Fruit fly (Drosophila melanogaster): ENCODE measurements around the gene IFT54.

Gene IFT54

DNA sequence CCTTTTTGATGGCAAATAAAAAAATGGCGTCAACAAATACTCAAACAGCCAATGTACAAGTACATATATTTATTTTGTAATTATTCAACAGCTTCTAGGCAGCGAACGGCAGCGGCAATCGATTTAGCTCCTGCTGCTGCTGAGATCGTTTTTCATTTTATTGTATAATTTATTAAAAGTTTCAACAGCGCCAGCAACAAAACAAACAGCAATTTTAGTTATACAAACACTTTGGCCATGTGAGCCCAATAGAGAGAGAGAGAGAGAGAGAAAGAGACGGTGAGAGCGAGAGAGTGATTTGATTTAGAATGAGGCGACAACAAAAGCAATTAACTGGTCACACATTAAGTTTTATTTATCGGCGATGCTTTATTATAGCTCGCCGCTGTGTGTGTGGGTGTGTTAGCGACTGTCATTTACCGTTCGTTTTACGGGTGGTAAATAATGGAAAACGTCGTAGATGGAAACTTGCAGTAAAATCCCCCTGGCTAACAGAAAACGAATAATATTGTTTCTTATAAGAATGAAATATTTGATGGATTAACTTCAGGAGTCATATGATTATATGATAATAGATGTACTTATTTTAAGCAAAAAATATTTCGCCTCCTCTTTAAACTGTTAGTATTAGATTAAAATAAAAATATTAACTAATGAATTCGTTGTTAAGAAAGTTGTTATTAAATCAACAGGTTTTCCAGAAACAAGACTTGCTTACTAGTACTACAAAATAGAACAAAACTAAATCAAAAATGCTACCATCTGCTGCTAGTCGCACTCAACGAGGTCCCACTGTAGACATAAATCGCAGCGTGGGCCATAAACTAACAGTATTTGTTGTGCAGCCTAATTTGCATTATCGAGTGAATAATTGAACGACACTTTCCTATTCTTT is 16.9 kb upstream of the IFT54 start:
- TF ChIP-seq noc (tag; optimal IDR thresholded peaks at IDR 0.05) = peak; percentile 56

DNA sequence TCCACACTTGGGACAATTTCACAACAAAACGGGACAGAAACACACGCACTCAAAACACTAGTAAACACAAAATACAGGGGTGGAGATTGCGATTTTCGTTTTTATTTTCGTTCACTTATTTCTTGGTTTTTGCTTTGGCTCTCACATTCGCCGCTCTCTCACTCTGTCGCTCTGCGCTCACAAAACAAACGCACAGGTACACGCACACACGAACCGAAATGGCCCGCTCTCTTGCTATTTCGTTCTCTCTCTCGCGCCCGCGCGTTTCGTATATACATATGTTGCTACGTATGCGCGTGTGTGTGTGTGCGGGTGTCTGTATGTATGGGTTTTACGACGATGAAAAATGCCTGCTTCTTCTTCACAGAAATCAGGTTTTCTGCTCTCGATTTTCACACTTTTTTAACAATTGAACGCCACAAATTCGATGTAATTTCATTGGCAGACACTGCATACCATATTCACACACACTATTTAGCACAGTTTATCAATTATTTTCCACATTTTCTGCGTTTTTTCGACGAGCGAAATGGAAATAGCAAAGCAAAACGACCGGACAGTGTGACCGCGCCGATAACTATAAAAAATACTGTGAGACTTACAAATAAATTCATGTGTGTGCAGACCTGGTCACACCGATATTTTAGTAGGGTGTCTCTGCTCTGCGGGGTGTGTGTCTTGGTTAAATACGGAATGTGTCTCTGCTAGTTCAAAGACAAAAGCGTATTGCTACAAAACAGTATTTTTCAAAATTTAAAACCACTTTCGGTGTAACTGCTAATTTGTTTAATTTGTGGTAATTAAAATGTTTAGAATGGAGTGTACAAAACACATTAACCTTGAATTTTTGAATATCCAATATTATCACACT is 15.7 kb upstream of the IFT54 start, which contains the start of gene trx:
Gene trx (minus strand): TSS at position 584 of the 871 bp plus-strand sequence.
- peak; percentile 5 for TF ChIP-seq noc (tag; optimal IDR thresholded peaks at IDR 0.05)

DNA sequence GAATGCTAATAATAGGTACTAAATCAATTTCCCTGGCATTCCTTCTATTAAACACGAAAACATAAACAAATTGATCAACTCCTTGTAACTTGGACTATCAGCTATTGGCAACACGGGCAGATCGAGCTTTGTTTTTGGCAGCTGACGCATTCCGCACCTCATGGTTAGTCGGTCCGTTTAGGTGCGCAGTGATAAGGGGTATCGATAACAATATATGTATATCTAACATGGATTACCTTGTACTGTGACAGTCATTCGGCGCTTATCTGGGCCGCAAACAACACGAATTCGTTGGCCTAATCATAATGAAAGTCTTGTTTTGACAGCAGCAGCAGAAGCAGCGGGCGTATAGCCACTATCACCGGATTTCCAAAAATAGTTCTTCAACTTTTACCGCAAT is 14.2 kb upstream of the IFT54 start:
- no peak for TF ChIP-seq noc (tag; optimal IDR thresholded peaks at IDR 0.05)

DNA sequence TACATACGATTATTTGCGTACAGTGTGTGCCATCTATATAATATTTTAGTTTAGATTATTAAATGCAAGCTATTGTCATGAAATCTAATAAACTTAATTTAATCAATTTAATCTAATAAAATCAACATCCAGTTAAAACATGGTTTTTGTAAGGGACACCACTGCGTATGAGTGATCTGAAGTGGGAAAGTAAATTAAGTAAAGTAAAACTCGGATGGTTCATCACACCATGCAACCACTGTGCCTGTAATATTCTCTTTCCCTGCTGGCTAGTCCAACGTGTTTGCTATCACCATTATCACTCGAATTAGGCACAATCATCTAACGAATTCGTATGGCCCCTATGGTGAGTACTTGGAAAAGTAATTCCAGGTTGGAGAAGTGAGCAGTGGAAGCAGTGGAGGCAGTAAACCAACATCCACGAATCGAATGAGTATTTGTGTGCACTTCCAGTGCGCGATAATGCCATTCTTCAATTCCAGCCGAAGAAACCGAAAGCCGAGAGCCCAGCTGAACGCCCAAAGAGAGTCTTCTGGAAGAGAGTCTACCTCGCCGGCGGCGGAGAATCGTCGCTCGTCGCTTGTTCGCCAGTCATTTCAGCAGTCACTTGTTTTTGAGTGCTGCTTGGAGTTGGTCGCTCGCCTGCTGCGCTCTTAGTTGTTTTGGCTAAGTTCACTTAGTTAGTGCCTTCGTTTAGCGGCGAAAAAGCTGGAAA is 13.4 kb upstream of the IFT54 start, which contains the start of gene red:
Gene red (plus strand): TSS at position 403 of the 715 bp plus-strand sequence.
- peak; percentile 94 for TF ChIP-seq noc (tag; optimal IDR thresholded peaks at IDR 0.05)

DNA sequence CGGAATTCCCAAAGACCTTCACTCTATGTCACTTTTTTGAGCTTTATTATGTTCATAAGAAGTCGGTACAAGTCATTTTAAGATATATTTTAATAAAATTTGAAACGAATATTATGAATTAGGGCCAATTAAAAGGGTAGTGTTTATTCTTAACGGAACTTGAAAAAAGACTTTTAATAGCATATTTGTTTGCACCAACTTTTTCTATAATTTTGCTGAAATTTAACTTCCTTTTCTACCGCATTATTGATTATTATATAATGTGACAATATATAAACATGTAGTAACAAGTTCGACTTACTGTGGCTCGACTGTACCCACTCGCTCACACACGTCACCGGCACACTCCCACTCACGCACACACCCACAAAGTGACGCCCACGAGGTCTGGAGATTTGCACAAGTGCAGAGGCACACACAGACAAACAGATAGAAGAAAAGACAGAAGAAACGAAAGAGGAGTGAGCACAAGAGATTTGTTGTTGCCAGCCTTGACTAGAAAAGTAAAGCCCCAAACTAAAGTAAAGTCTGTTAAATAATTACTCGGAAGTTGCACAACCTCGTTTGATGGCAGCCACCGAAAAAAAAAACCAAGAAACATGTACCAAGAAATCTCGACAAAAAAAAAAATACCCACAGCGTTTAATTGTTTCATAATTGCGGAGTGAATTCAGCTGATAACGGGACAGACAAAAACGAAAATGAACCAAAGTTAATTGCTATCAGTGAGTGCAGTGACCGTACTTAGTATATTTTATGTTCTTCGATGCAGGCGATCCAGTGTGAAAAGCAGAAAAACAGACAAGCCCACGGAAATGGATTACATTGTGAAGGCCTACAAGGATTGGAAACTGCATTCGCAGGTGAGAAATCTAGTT is 12.0 kb upstream of the IFT54 start:
- peak; percentile 72 for TF ChIP-seq noc (tag; optimal IDR thresholded peaks at IDR 0.05)

DNA sequence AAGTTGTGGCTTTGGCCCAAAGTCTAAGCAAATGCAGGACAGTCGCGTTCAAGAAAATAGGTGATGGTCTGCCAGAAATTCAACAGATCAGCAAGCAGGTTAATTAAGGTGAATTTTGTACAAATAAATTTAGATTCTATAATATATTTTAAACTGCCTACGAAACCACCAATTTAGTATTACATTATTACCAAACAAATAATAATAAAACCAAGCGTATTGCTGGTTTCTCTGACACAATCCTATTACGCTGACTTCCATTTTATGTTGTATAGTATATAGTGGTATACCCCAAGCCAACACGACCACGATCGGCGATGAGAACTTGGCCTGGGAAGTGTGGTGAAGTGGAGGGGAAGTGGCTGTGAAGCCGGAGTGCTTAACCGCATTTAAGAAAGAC is 10.8 kb upstream of the IFT54 start:
- peak; percentile 89 for TF ChIP-seq noc (tag; optimal IDR thresholded peaks at IDR 0.05)

DNA sequence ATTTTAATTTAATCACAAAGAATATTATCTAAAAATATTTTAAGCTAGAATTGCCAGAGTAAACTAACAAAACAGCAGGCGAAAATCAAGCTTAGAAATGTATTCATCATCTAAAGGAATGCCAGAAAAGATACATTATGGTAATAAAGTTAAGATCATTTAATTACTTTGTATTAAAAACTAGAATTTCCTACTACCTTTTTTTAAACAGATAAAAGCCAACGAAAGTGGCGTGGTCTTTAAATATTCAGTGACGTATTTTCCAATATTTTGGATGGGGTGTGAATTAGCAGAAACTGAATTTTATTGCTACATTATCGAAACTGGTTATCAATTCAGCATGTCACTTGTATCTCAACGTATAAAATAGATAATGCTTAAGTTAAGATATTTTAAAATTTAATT is 9.9 kb upstream of the IFT54 start:
- no peak for TF ChIP-seq noc (tag; optimal IDR thresholded peaks at IDR 0.05)

DNA sequence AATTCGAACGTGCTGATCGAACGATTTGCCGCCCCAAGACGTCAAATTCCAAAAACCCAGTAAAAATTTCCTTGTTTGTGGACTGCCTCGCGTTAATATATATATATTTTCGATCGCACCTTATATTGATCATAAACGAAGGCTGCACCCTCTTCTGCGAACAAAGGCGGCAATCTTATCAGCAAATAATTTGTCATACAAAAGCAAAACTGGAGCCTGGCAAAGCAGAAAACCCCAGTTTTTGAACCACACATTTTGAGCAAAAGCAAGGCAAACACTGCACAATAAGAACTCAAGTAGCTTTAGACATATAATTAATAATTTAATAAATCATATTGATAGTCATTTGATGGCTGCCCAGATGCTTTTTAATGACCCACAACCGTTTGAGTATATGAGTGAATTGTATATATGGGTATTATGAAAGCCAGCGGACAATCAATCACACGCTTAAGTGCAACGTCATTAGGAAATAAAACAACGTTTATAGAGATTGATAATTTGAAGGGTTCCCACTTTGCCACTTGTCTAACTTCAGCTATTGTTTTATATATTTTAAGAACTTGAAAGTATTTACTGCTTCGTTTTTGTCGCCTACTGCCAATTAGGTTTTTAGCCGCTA is 7.7 kb upstream of the IFT54 start:
- TF ChIP-seq noc (tag; optimal IDR thresholded peaks at IDR 0.05) = peak; percentile 29

DNA sequence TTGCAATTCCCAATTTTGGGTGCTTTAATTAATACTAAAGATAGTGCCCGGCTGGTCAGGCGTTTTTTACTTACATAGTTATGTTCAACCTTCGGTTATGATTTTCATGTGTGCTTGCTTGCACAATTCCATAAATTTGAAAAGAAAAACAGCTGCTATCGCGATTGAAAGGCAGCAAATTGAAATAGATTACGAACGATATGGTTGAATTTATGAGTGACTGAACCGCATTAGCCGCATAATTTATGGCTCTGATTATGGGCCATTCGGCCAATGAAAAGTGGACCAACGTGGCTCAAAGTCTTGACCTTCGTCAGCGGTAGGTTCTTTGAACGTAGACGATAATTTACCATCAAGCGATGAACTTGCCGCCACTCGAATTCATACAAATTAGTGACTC is 6.1 kb upstream of the IFT54 start:
- peak; percentile 61 for TF ChIP-seq noc (tag; optimal IDR thresholded peaks at IDR 0.05)

DNA sequence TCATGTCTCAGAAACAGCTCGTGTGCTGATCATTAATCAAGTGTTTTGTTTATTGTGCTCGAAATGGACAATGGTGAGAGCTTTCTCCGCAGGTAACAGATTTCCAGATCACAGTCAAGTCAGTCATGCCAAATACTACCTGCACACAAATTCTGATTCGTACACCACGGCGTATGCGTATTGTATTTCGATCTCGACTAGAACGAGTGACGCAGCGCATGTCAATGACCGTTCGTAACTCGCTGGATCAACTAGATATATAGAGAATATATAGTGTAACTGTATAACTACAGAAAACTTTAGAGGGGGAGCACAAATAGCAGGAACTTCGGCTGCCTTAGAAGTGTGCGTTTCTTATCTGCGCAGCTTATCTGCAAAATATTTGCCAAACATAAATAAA is 5.5 kb upstream of the IFT54 start:
- no peak for TF ChIP-seq noc (tag; optimal IDR thresholded peaks at IDR 0.05)

DNA sequence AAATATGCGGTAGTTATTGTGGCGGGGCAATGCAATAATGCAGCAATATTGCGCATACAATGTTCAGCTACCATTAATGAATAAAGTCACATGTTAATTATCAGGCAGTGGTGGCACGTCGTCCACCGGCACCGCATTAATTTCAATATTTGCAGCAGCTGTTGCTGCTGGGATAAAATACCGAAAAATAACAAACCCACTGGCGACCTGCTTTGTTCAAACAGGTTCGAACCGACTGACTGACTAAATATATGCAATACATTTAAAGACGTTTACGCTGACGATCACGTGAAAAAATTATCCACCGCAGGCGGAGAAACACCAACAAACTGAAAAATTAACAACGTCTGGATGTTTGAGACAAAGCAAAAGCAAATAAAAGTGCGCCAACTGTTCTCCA is 4.7 kb upstream of the IFT54 start:
- no peak for TF ChIP-seq noc (tag; optimal IDR thresholded peaks at IDR 0.05)

DNA sequence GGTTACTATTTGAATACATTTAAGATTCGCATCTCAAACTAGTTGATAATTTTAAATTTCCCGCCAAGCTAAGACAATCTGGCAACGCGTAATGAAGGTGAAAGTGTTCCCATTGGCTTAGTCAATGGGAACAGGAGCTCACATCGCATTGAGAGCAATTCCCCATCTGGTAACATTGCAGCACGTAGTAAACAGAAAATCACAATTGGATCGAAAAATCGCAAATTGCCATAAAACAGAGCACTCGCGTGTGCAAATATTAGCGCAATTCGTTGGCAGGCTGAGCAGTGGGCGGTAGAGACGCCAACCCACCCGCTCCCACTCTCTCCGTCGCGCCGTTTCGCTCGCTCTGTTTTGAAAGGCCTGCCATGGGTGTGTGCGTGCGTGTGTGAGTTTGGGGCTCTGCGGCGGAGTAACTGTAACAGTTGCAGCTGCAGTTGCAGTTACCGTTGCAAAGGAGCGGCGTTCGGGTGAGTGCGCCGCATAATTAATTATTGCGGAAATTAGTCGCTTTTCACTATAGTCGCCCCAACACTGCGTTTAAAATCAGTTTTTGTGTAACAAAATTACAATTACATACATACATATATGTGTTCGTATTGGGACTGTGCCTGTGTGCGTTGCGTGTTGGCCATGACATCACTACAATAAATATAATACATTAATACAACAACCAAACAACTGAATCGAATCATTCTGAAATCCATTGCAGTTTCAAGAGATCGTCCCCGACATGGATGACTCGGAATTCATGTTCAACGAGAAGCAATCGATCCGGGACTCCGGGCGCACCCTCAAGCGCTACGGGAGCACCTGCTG is 3.9 kb upstream of the IFT54 start:
- TF ChIP-seq noc (tag; optimal IDR thresholded peaks at IDR 0.05) = no peak

DNA sequence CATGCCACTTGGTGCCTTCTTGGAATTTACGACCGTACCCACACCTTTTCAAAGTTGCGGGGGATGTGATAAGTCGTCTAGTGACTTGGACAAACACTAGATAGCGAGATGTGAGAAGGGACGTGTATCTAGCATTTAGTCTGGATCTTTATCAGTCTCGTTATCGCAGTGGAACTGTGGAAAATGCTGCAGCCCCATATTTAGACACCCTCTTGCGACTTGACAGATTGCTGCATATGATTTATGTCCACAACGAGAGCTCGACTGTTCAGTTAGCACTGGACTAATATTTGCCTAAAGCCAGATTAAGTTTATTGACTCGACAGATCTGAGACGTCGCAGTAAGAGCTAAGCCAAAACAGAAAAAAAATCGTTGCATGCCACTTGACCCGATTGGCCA is 2.3 kb upstream of the IFT54 start:
- TF ChIP-seq noc (tag; optimal IDR thresholded peaks at IDR 0.05) = peak; percentile 8
